Worm (Caenorhabditis elegans) whole organism, L1 larva: Measurements from ENCODE around the gene mtss-1.

Experiments used
- C34B4.2 ChIP-seq: sonication (generic microtip); optimal IDR thresholded peaks from 2 replicates; lab custom pipeline; 2017; ENCODE audit warnings: mild to moderate bottlenecking, missing genetic modification characterization, missing compliant biosample characterization
- aha-1 ChIP-seq: fragments of 150-350 bp; optimal IDR thresholded peaks from 2 replicates; lab custom pipeline; 2014; ENCODE audit warnings: missing biosample characterization, missing genetic modification characterization
- alr-1 ChIP-seq: fragments of 200-800 bp; sonication (Bioruptor generic); optimal IDR thresholded peaks from 2 replicates; lab custom pipeline; 2018; ENCODE audit warnings: borderline replicate concordance, mild to moderate bottlenecking, missing genetic modification characterization, missing compliant biosample characterization
- aly-2 ChIP-seq: fragments of 150-350 bp; optimal IDR thresholded peaks from 2 replicates; lab custom pipeline; 2014; ENCODE audit warnings: missing biosample characterization, missing genetic modification characterization
- ama-1 ChIP-seq: fragments of 150-350 bp; optimal IDR thresholded peaks from 2 replicates; lab custom pipeline; 2014
- blmp-1 ChIP-seq: fragments of 150-350 bp; optimal IDR thresholded peaks from 2 replicates; lab custom pipeline; 2014; ENCODE audit warnings: missing biosample characterization, missing genetic modification characterization
- ceh-8 ChIP-seq: fragments of 200-800 bp; sonication (Bioruptor generic); optimal IDR thresholded peaks from 2 replicates; lab custom pipeline; 2018; ENCODE audit warnings: mild to moderate bottlenecking, missing genetic modification characterization, moderate library complexity, missing compliant biosample characterization
- ceh-82 ChIP-seq, 3 experiments: fragments of 150-350 bp in 1 of 3; sonication (generic microtip) in 2 of 3; optimal IDR thresholded peaks; 2 replicates each; lab custom pipeline; 2014 to 2017; ENCODE audit warnings: missing biosample characterization in 3 of 3, missing genetic modification characterization in 3 of 3
- ceh-88 ChIP-seq: fragments of 200-800 bp; sonication (Bioruptor generic); IDR thresholded peaks from 2 replicates; pipeline ENCODE4 v1.3.6; 2022; ENCODE audit warnings: missing genetic modification characterization, missing compliant biosample characterization
- ceh-90 ChIP-seq: sonication (generic microtip); optimal IDR thresholded peaks from 2 replicates; lab custom pipeline; 2016; ENCODE audit warnings: missing genetic modification characterization, missing compliant biosample characterization
- ces-1 ChIP-seq: fragments of 150-350 bp; optimal IDR thresholded peaks from 2 replicates; lab custom pipeline; 2014; ENCODE audit warnings: missing biosample characterization, missing genetic modification reagents, missing genetic modification characterization
- efl-1 ChIP-seq, 4 experiments: fragments of 150-350 bp; optimal IDR thresholded peaks in 3 of 4; peaks in 1 of 4; 1 replicate in 1 of 4; 2 replicates in 3 of 4; lab custom pipeline; 2014; ENCODE audit warnings: missing biosample characterization in 2 of 4, missing genetic modification characterization in 2 of 4, missing genetic modification reagents in 2 of 4
- egl-13 ChIP-seq: sonication (generic microtip); optimal IDR thresholded peaks from 2 replicates; lab custom pipeline; 2016; ENCODE audit warnings: missing genotype, missing genetic modification reagents, missing genetic modification characterization, missing compliant biosample characterization
- egl-27 ChIP-seq, 2 experiments: fragments of 150-350 bp in 1 of 2; sonication (generic microtip); optimal IDR thresholded peaks; 3 replicates each; lab custom pipeline; 2017 to 2018; ENCODE audit warnings: missing biosample characterization in 2 of 2, missing genetic modification characterization in 2 of 2, missing genetic modification reagents in 2 of 2
- elt-2 ChIP-seq: sonication (generic microtip); optimal IDR thresholded peaks from 2 replicates; lab custom pipeline; 2016; ENCODE audit warnings: missing genetic modification characterization, mild to moderate bottlenecking, inconsistent platforms, missing compliant biosample characterization, missing genetic modification reagents
- ets-5 ChIP-seq: fragments of 200-800 bp; sonication (Bioruptor generic); IDR thresholded peaks from 2 replicates; pipeline ENCODE4 v1.3.6; 2022; ENCODE audit warnings: missing genetic modification characterization, missing compliant biosample characterization
- fkh-10 ChIP-seq: sonication (generic microtip); optimal IDR thresholded peaks from 2 replicates; lab custom pipeline; 2017; ENCODE audit warnings: missing biosample characterization, missing genetic modification reagents, missing genetic modification characterization
- fkh-4 ChIP-seq: sonication (generic microtip); optimal IDR thresholded peaks from 2 replicates; lab custom pipeline; 2016; ENCODE audit warnings: missing compliant biosample characterization, missing genetic modification characterization, borderline replicate concordance
- lin-13 ChIP-seq: fragments of 150-350 bp; optimal IDR thresholded peaks from 2 replicates; lab custom pipeline; 2014; ENCODE audit warnings: missing biosample characterization, missing genetic modification reagents, missing genetic modification characterization
- lin-14 ChIP-seq: fragments of 200-800 bp; sonication (Bioruptor generic); optimal IDR thresholded peaks from 2 replicates; lab custom pipeline; 2018; ENCODE audit warnings: mild to moderate bottlenecking, missing genetic modification characterization, moderate library complexity, missing compliant biosample characterization
- lin-15B ChIP-seq: fragments of 150-350 bp; sonication (generic microtip); optimal IDR thresholded peaks from 3 replicates; lab custom pipeline; 2014; ENCODE audit warnings: missing biosample characterization, missing genetic modification characterization
- lin-35 ChIP-seq, 2 experiments: fragments of 150-350 bp; optimal IDR thresholded peaks; 2 replicates each; lab custom pipeline; 2014; ENCODE audit warnings: missing biosample characterization in 2 of 2, missing genetic modification characterization in 2 of 2, missing genetic modification reagents in 2 of 2
- lin-39 ChIP-seq: fragments of 150-350 bp; optimal IDR thresholded peaks from 2 replicates; lab custom pipeline; 2014; ENCODE audit warnings: missing biosample characterization, missing genetic modification reagents, missing genetic modification characterization
- lir-3 ChIP-seq: sonication (generic microtip); optimal IDR thresholded peaks from 2 replicates; lab custom pipeline; 2016; ENCODE audit warnings: mild to moderate bottlenecking, missing genetic modification characterization, moderate library complexity, missing compliant biosample characterization; ENCODE audit not compliant: poor library complexity
- lsy-2 ChIP-seq, 2 experiments: fragments of 150-350 bp; optimal IDR thresholded peaks; 2 replicates each; lab custom pipeline; 2014; ENCODE audit warnings: missing biosample characterization in 2 of 2, missing genetic modification characterization in 2 of 2
- mab-9 ChIP-seq: fragments of 200-800 bp; sonication (Bioruptor generic); IDR thresholded peaks from 2 replicates; pipeline ENCODE4 v1.3.6; 2022; ENCODE audit warnings: missing genetic modification reagents, missing genetic modification characterization, missing compliant biosample characterization
- mef-2 ChIP-seq: fragments of 150-350 bp; optimal IDR thresholded peaks from 2 replicates; lab custom pipeline; 2014; ENCODE audit warnings: missing biosample characterization, missing genetic modification characterization
- nhr-11 ChIP-seq: fragments of 150-350 bp; optimal IDR thresholded peaks from 2 replicates; lab custom pipeline; 2014; ENCODE audit warnings: missing biosample characterization, missing genetic modification characterization
- nhr-12 ChIP-seq: sonication (generic microtip); optimal IDR thresholded peaks from 2 replicates; lab custom pipeline; 2017; ENCODE audit warnings: missing biosample characterization, missing genetic modification characterization
- nhr-20 ChIP-seq: sonication (generic microtip); optimal IDR thresholded peaks from 2 replicates; lab custom pipeline; 2016; ENCODE audit warnings: mild to moderate bottlenecking, missing genetic modification characterization, missing compliant biosample characterization
- nhr-237 ChIP-seq: fragments of 150-350 bp; optimal IDR thresholded peaks from 2 replicates; lab custom pipeline; 2014; ENCODE audit warnings: missing biosample characterization, missing genetic modification characterization
- nhr-47 ChIP-seq: sonication (generic microtip); optimal IDR thresholded peaks from 2 replicates; lab custom pipeline; 2016; ENCODE audit warnings: mild to moderate bottlenecking, missing genetic modification characterization, moderate library complexity, missing compliant biosample characterization
- nhr-77 ChIP-seq: fragments of 150-350 bp; optimal IDR thresholded peaks from 2 replicates; lab custom pipeline; 2014; ENCODE audit warnings: missing biosample characterization, missing genetic modification characterization
- nhr-84 ChIP-seq: sonication (generic microtip); optimal IDR thresholded peaks from 2 replicates; lab custom pipeline; 2017; ENCODE audit warnings: missing biosample characterization, missing genetic modification characterization
- nhr-90 ChIP-seq: sonication (generic microtip); optimal IDR thresholded peaks from 2 replicates; lab custom pipeline; 2016; ENCODE audit warnings: mild to moderate bottlenecking, missing genetic modification characterization, missing compliant biosample characterization; ENCODE audit not compliant: poor library complexity
- pag-3 ChIP-seq: sonication (generic microtip); optimal IDR thresholded peaks from 2 replicates; lab custom pipeline; 2017; ENCODE audit warnings: missing genetic modification characterization, mild to moderate bottlenecking, missing compliant biosample characterization, antibody characterized with exemption, borderline replicate concordance; ENCODE audit not compliant: insufficient read depth
- pax-3 ChIP-seq: fragments of 200-800 bp; sonication (Bioruptor generic); optimal IDR thresholded peaks from 2 replicates; lab custom pipeline; 2018; ENCODE audit warnings: mild to moderate bottlenecking, missing genetic modification characterization, moderate library complexity, missing compliant biosample characterization
- skn-1 ChIP-seq: fragments of 150-350 bp; optimal IDR thresholded peaks from 2 replicates; lab custom pipeline; 2014; ENCODE audit warnings: missing biosample characterization, missing genetic modification characterization
- snpc-4 ChIP-seq: fragments of 150-350 bp; optimal IDR thresholded peaks from 2 replicates; lab custom pipeline; 2014; ENCODE audit warnings: missing biosample characterization, missing genetic modification characterization
- swsn-7 ChIP-seq: sonication (generic microtip); optimal IDR thresholded peaks from 2 replicates; lab custom pipeline; 2016; ENCODE audit warnings: missing genetic modification characterization, missing compliant biosample characterization
- tbx-2 ChIP-seq: sonication (generic microtip); optimal IDR thresholded peaks from 2 replicates; lab custom pipeline; 2016; ENCODE audit warnings: missing genetic modification characterization, missing compliant biosample characterization
- tlp-1 ChIP-seq: fragments of 150-350 bp; optimal IDR thresholded peaks from 2 replicates; lab custom pipeline; 2014; ENCODE audit warnings: missing biosample characterization, missing genetic modification characterization
- zag-1 ChIP-seq: fragments of 150-350 bp; optimal IDR thresholded peaks from 2 replicates; lab custom pipeline; 2014; ENCODE audit warnings: missing biosample characterization, missing genetic modification characterization
- zip-4 ChIP-seq: fragments of 200-800 bp; sonication (Bioruptor generic); optimal IDR thresholded peaks from 2 replicates; lab custom pipeline; 2018; ENCODE audit warnings: mild to moderate bottlenecking, missing genetic modification characterization, moderate library complexity, missing compliant biosample characterization

mtss-1 gene

ce11 chrIII:8734327-8734885 lies 33.7 kb upstream of the mtss-1 start (continued):
- TF ChIP-seq aha-1 (tag; lab: Kevin White, UChicago) (no peak), zip-4 (GFP tag; lab: Kevin White, UChicago) (no peak), nhr-47 (tag; lab: Kevin White, UChicago) (peak; percentile 43), pag-3 (tag; lab: Kevin White, UChicago) (no peak)

ce11 chrIII:8737391-8737790 lies 30.7 kb upstream of the mtss-1 start:
- TF ChIP-seq tlp-1 (tag; lab: Kevin White, UChicago) (no peak), lin-14 (GFP tag; lab: Kevin White, UChicago) (peak; percentile 33), efl-1 (optimal IDR thresholded peaks at IDR 0.05; lab: Kevin White, UChicago) (no peak), efl-1 (GFP tag; optimal IDR thresholded peaks at IDR 0.05 in 1 of 2; lab: Kevin White, UChicago) (peak in 1 of 2 experiments; percentile 46)

ce11 chrIII:8738289-8738688 lies 29.8 kb upstream of the mtss-1 start:
- TF ChIP-seq skn-1 (tag; lab: Kevin White, UChicago) (no peak), efl-1 (optimal IDR thresholded peaks at IDR 0.05; lab: Kevin White, UChicago) (no peak), efl-1 (GFP tag; optimal IDR thresholded peaks at IDR 0.05 in 1 of 2; lab: Kevin White, UChicago) (peak in 1 of 2 experiments; percentile 91)

DNA sequence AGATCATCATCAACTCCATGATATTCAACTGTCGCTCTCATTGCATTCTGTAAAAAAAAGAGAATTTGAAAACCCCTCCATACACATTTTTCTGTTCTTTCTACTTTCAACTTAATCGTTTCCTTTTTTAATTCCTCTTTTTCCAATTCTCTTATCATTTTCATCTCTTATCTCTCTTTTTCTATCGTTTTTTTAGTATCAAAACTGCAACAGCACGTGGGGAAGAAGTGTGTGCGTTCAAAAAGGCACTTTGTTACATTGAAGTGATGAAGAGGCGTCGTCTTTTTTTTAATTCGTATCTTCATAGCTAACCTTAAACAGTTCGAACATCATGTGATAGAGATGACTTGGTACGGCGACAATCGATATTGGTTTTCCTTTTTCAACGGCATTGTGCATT lies 29.0 kb upstream of the mtss-1 start:
- TF ChIP-seq lin-15B (tag; lab: Kevin White, UChicago) (no peak), swsn-7 (tag; lab: Kevin White, UChicago) (no peak), egl-27 (tag; optimal IDR thresholded peaks at IDR 0.05; lab: Kevin White, UChicago) (no peak), nhr-47 (tag; lab: Kevin White, UChicago) (peak; percentile 10), alr-1 (no peak), aha-1 (tag; lab: Kevin White, UChicago) (no peak), lsy-2 (tag; optimal IDR thresholded peaks at IDR 0.05; lab: Kevin White, UChicago) (peak in 1 of 2 experiments; percentile 43), nhr-90 (tag; lab: Kevin White, UChicago) (peak; percentile 54), mab-9 (GFP tag; lab: Robert Waterston, UW) (no peak), ceh-88 (GFP tag; lab: Robert Waterston, UW) (no peak), snpc-4 (no peak), nhr-77 (no peak), pax-3 (tag; lab: Kevin White, UChicago) (no peak), fkh-10 (GFP tag; lab: Kevin White, UChicago) (no peak), C34B4.2 (tag; lab: Kevin White, UChicago) (no peak), ama-1 (lab: Kevin White, UChicago) (no peak), lin-14 (GFP tag; lab: Kevin White, UChicago) (peak; percentile 86), lin-35 (GFP tag; optimal IDR thresholded peaks at IDR 0.05; lab: Kevin White, UChicago) (peak in 1 of 2 experiments; percentile 77), nhr-237 (tag; lab: Kevin White, UChicago) (no peak), pag-3 (tag; lab: Kevin White, UChicago) (no peak), lin-13 (GFP tag; lab: Kevin White, UChicago) (no peak), fkh-4 (tag; lab: Kevin White, UChicago) (no peak), nhr-84 (no peak), ceh-8 (no peak), lin-39 (no peak), ets-5 (GFP tag; lab: Robert Waterston, UW) (no peak), blmp-1 (tag; lab: Kevin White, UChicago) (peak; percentile 74), zag-1 (no peak), nhr-11 (tag; lab: Kevin White, UChicago) (no peak), ces-1 (GFP tag; lab: Kevin White, UChicago) (no peak), lir-3 (tag; lab: Kevin White, UChicago) (no peak), egl-13 (tag; lab: Kevin White, UChicago) (no peak), ceh-90 (tag; lab: Kevin White, UChicago) (no peak), aly-2 (tag; lab: Kevin White, UChicago) (no peak), nhr-12 (tag; lab: Kevin White, UChicago) (no peak), mef-2 (tag; lab: Kevin White, UChicago) (no peak), efl-1 (optimal IDR thresholded peaks at IDR 0.05; lab: Kevin White, UChicago) (peak in 1 of 2 experiments; percentile 39), efl-1 (GFP tag; optimal IDR thresholded peaks at IDR 0.05 in 1 of 2; lab: Kevin White, UChicago) (peak; percentile 23 to 93), elt-2 (tag; lab: Kevin White, UChicago) (peak; percentile 82), ceh-82 (tag; optimal IDR thresholded peaks at IDR 0.05; lab: Kevin White, UChicago) (no peak), nhr-20 (peak; percentile 72), tbx-2 (peak; percentile 31)
